Worm (Caenorhabditis elegans) whole organism, early embryonic: ENCODE measurements around the gene sre-35.

ENCODE experiments used
- B0310.2 ChIP-seq: sonication (generic microtip); optimal IDR thresholded peaks from 2 replicates; lab custom pipeline; 2016; ENCODE audit warnings: mild to moderate bottlenecking, missing genetic modification characterization, missing compliant biosample characterization
- F13C5.2 ChIP-seq: sonication (generic microtip); optimal IDR thresholded peaks from 2 replicates; lab custom pipeline; 2017; ENCODE audit warnings: mild to moderate bottlenecking, missing genetic modification characterization, inconsistent platforms, missing compliant biosample characterization
- aly-1 ChIP-seq: sonication (generic microtip); optimal IDR thresholded peaks from 2 replicates; lab custom pipeline; 2016; ENCODE audit warnings: missing genetic modification characterization, missing compliant biosample characterization
- ama-1 ChIP-seq: fragments of 150-350 bp; optimal IDR thresholded peaks from 2 replicates; lab custom pipeline; 2014
- ceh-36 ChIP-seq: sonication (generic microtip); optimal IDR thresholded peaks from 2 replicates; lab custom pipeline; 2016; ENCODE audit warnings: missing genetic modification characterization, inconsistent platforms, missing compliant biosample characterization
- flt-1 ChIP-seq: fragments of 200-800 bp; sonication (Bioruptor generic); IDR thresholded peaks from 2 replicates; pipeline ENCODE4 v1.3.6; 2022; ENCODE audit warnings: missing genetic modification characterization, missing compliant biosample characterization
- scrt-1 ChIP-seq: fragments of 200-800 bp; sonication (Bioruptor generic); IDR thresholded peaks from 2 replicates; pipeline ENCODE4 v1.3.6; 2022; ENCODE audit warnings: missing genetic modification characterization, missing compliant biosample characterization
- sea-1 ChIP-seq: fragments of 200-800 bp; sonication (Bioruptor generic); conservative IDR thresholded peaks from 2 replicates; pipeline ENCODE4 v1.3.6; 2022; ENCODE audit warnings: missing genetic modification characterization, missing compliant biosample characterization

- TF ChIP-seq ceh-36 (tag; lab: Kevin White, UChicago) (no peak), flt-1 (GFP tag; lab: Robert Waterston, UW) (no peak), ama-1 (lab: Kevin White, UChicago) (no peak), F13C5.2 (tag; lab: Kevin White, UChicago) (no peak), sea-1 (no peak), scrt-1 (GFP tag; lab: Robert Waterston, UW) (no peak), B0310.2 (tag; lab: Kevin White, UChicago) (no peak), aly-1 (no peak)
These were observed 37.8 kb downstream of the sre-35 start, which contains the start of gene Y57A10C.11 for ce11 chrII:12414805-12415204.
